Fruit fly (Drosophila melanogaster) whole organism, prepupa: Measurements from ENCODE around the gene Pp1alpha-96A.

Source experiments
- Blimp-1 ChIP-seq: fragments of 200-800 bp; sonication (Bioruptor generic); optimal IDR thresholded peaks from 3 replicates; lab custom pipeline; 2017; ENCODE audit warnings: missing biosample characterization, missing genetic modification characterization, mild to moderate bottlenecking, moderate library complexity, missing genetic modification reagents
- CG10631 ChIP-seq: fragments of 200-800 bp; sonication (Bioruptor generic); optimal IDR thresholded peaks from 2 replicates; lab custom pipeline; 2016; ENCODE audit warnings: missing biosample characterization, missing genetic modification characterization
- CG10669 ChIP-seq: fragments of 200-800 bp; sonication (Bioruptor generic); optimal IDR thresholded peaks from 3 replicates; lab custom pipeline; 2018; ENCODE audit warnings: missing biosample characterization, mild to moderate bottlenecking, missing genetic modification characterization, moderate library complexity
- CG11294 ChIP-seq: fragments of 200-800 bp; sonication (Bioruptor generic); IDR thresholded peaks from 2 replicates; pipeline ENCODE4 v1.3.6; 2022; ENCODE audit warnings: missing biosample characterization, missing genetic modification characterization
- CG11762 ChIP-seq: fragments of 200-800 bp; sonication (Bioruptor generic); optimal IDR thresholded peaks from 3 replicates; lab custom pipeline; 2016; ENCODE audit warnings: missing biosample characterization, missing genetic modification characterization; ENCODE audit not compliant: insufficient read depth
- CG11902 ChIP-seq: fragments of 200-800 bp; sonication (Bioruptor generic); optimal IDR thresholded peaks from 3 replicates; lab custom pipeline; 2016; ENCODE audit warnings: missing biosample characterization, missing genetic modification characterization
- CG15336 ChIP-seq: fragments of 200-800 bp; sonication (Bioruptor generic); IDR thresholded peaks from 2 replicates; pipeline ENCODE4 v1.3.6; 2022; ENCODE audit warnings: missing biosample characterization, missing genetic modification characterization
- CG16779 ChIP-seq: fragments of 200-800 bp; sonication (Bioruptor generic); optimal IDR thresholded peaks from 3 replicates; lab custom pipeline; 2017; ENCODE audit warnings: missing biosample characterization, mild to moderate bottlenecking, missing genetic modification characterization
- CG3032 ChIP-seq: fragments of 200-800 bp; optimal IDR thresholded peaks from 2 replicates; lab custom pipeline; 2019; ENCODE audit warnings: missing biosample characterization, mild to moderate bottlenecking, missing genetic modification characterization, moderate library complexity
- CG31627 ChIP-seq: fragments of 200-800 bp; sonication (Bioruptor generic); optimal IDR thresholded peaks from 3 replicates; lab custom pipeline; 2016; ENCODE audit warnings: missing biosample characterization, missing genetic modification characterization
- CG32006 ChIP-seq: fragments of 200-800 bp; sonication (Bioruptor generic); optimal IDR thresholded peaks from 3 replicates; lab custom pipeline; 2017; ENCODE audit warnings: missing biosample characterization, mild to moderate bottlenecking, missing genetic modification characterization
- CG34406 ChIP-seq: fragments of 200-800 bp; sonication (Bioruptor generic); optimal IDR thresholded peaks from 3 replicates; lab custom pipeline; 2016; ENCODE audit warnings: missing biosample characterization, missing genetic modification characterization
- CG4318 ChIP-seq: fragments of 200-800 bp; sonication (Bioruptor generic); optimal IDR thresholded peaks from 3 replicates; lab custom pipeline; 2017; ENCODE audit warnings: missing biosample characterization, mild to moderate bottlenecking, missing genetic modification characterization
- CG6163 ChIP-seq: fragments of 200-800 bp; sonication (Bioruptor generic); IDR thresholded peaks from 3 replicates; pipeline ENCODE4 v1.3.6; 2022; ENCODE audit warnings: missing biosample characterization, missing genetic modification characterization
- CG6276 ChIP-seq: fragments of 200-800 bp; sonication (Bioruptor generic); optimal IDR thresholded peaks from 2 replicates; lab custom pipeline; 2017; ENCODE audit warnings: missing biosample characterization, mild to moderate bottlenecking, missing genetic modification characterization
- CG6792 ChIP-seq: fragments of 200-800 bp; sonication (Bioruptor generic); optimal IDR thresholded peaks from 3 replicates; lab custom pipeline; 2016; ENCODE audit warnings: missing biosample characterization, missing genetic modification characterization
- CG6808 ChIP-seq: fragments of 200-800 bp; sonication (Bioruptor generic); optimal IDR thresholded peaks from 3 replicates; lab custom pipeline; 2017; ENCODE audit warnings: missing biosample characterization, missing genetic modification characterization, mild to moderate bottlenecking, moderate library complexity, missing genetic modification reagents
- CG6854 ChIP-seq: fragments of 200-800 bp; sonication (Bioruptor generic); optimal IDR thresholded peaks from 2 replicates; lab custom pipeline; 2017; ENCODE audit warnings: missing biosample characterization, mild to moderate bottlenecking, missing genetic modification characterization
- CG7368 ChIP-seq: fragments of 200-800 bp; sonication (Bioruptor generic); optimal IDR thresholded peaks from 3 replicates; lab custom pipeline; 2016; ENCODE audit warnings: missing biosample characterization, missing genetic modification characterization
- CG8119 ChIP-seq: fragments of 200-800 bp; sonication (Bioruptor generic); IDR thresholded peaks from 3 replicates; pipeline ENCODE4 v1.3.6; 2022; ENCODE audit warnings: missing biosample characterization, missing genetic modification characterization
- CG8319 ChIP-seq: fragments of 200-800 bp; sonication (Bioruptor generic); optimal IDR thresholded peaks from 3 replicates; lab custom pipeline; 2016; ENCODE audit warnings: missing biosample characterization, missing genetic modification characterization
- CG9139 ChIP-seq: fragments of 200-800 bp; sonication (Bioruptor generic); optimal IDR thresholded peaks from 3 replicates; lab custom pipeline; 2017; ENCODE audit warnings: missing biosample characterization, mild to moderate bottlenecking, missing genetic modification characterization
- Eip75B ChIP-seq: fragments of 200-800 bp; sonication (Bioruptor generic); optimal IDR thresholded peaks from 3 replicates; lab custom pipeline; 2016; ENCODE audit warnings: missing biosample characterization, missing genetic modification characterization
- Eip78C ChIP-seq: fragments of 200-800 bp; sonication (Bioruptor generic); peaks from one replicate; lab custom pipeline; 2016; ENCODE audit warnings: missing biosample characterization, missing genetic modification characterization
- Eip93F ChIP-seq: fragments of 200-800 bp; sonication (Bioruptor generic); optimal IDR thresholded peaks from 2 replicates; lab custom pipeline; 2016; ENCODE audit warnings: missing biosample characterization, mild to moderate bottlenecking, missing genetic modification characterization
- Gug ChIP-seq: fragments of 200-800 bp; sonication (Bioruptor generic); IDR thresholded peaks from 2 replicates; pipeline ENCODE4 v1.3.6; 2022; ENCODE audit warnings: missing biosample characterization, missing genetic modification characterization
- Hr38 ChIP-seq: sonication (Bioruptor generic); optimal IDR thresholded peaks from 2 replicates; lab custom pipeline; 2016; ENCODE audit warnings: missing biosample characterization, missing genetic modification characterization
- Hr39 ChIP-seq: fragments of 200-800 bp; sonication (Bioruptor generic); optimal IDR thresholded peaks from 2 replicates; lab custom pipeline; 2016; ENCODE audit warnings: missing biosample characterization, missing genetic modification characterization
- Lpt ChIP-seq: fragments of 200-800 bp; sonication (Bioruptor generic); optimal IDR thresholded peaks from 3 replicates; lab custom pipeline; 2016; ENCODE audit warnings: missing biosample characterization, missing genetic modification characterization
- Met ChIP-seq: fragments of 200-800 bp; sonication (Bioruptor generic); optimal IDR thresholded peaks from 3 replicates; lab custom pipeline; 2016; ENCODE audit warnings: missing biosample characterization, missing genetic modification characterization
- OdsH ChIP-seq: fragments of 200-800 bp; sonication (Bioruptor generic); optimal IDR thresholded peaks from 3 replicates; lab custom pipeline; 2016; ENCODE audit warnings: missing biosample characterization, missing genetic modification characterization
- Smox ChIP-seq: fragments of 200-800 bp; sonication (Bioruptor generic); optimal IDR thresholded peaks from 3 replicates; lab custom pipeline; 2016; ENCODE audit warnings: missing biosample characterization, missing genetic modification characterization
- Sox102F ChIP-seq: fragments of 200-800 bp; sonication (Bioruptor generic); optimal IDR thresholded peaks from 2 replicates; lab custom pipeline; 2016; ENCODE audit warnings: missing biosample characterization, mild to moderate bottlenecking, missing genetic modification characterization
- Sox14 ChIP-seq: fragments of 200-800 bp; sonication (Bioruptor generic); optimal IDR thresholded peaks from 3 replicates; lab custom pipeline; 2016; ENCODE audit warnings: missing biosample characterization, missing genetic modification characterization
- Sox15 ChIP-seq: fragments of 200-800 bp; sonication (Bioruptor generic); optimal IDR thresholded peaks from 3 replicates; lab custom pipeline; 2016; ENCODE audit warnings: missing biosample characterization, missing genetic modification characterization
- achi ChIP-seq: fragments of 200-800 bp; sonication (Bioruptor generic); optimal IDR thresholded peaks from 3 replicates; lab custom pipeline; 2016; ENCODE audit warnings: missing biosample characterization, missing genetic modification characterization
- acj6 ChIP-seq: fragments of 200-800 bp; sonication (Bioruptor generic); optimal IDR thresholded peaks from 3 replicates; lab custom pipeline; 2016; ENCODE audit warnings: missing biosample characterization, missing genetic modification characterization
- esn ChIP-seq: fragments of 200-800 bp; sonication (Bioruptor generic); optimal IDR thresholded peaks from 2 replicates; lab custom pipeline; 2016; ENCODE audit warnings: missing biosample characterization, mild to moderate bottlenecking, missing genetic modification characterization, moderate library complexity
- fkh ChIP-seq: fragments of 200-800 bp; sonication (Bioruptor generic); optimal IDR thresholded peaks from 3 replicates; lab custom pipeline; 2017; ENCODE audit warnings: missing biosample characterization, mild to moderate bottlenecking, missing genetic modification characterization, moderate library complexity
- lz ChIP-seq: fragments of 200-800 bp; sonication (Bioruptor generic); optimal IDR thresholded peaks from 3 replicates; lab custom pipeline; 2016; ENCODE audit warnings: missing biosample characterization, missing genetic modification characterization
- pdm3 ChIP-seq: fragments of 200-800 bp; sonication (Bioruptor generic); optimal IDR thresholded peaks from 3 replicates; lab custom pipeline; 2016; ENCODE audit warnings: missing biosample characterization, missing genetic modification characterization
- salr ChIP-seq, 2 experiments: fragments of 200-800 bp; sonication (Bioruptor generic); optimal IDR thresholded peaks; 3 replicates each; lab custom pipeline; 2016 to 2018; ENCODE audit warnings: missing biosample characterization in 2 of 2, missing genetic modification characterization in 2 of 2, mild to moderate bottlenecking in 1 of 2
- spab ChIP-seq: fragments of 200-800 bp; sonication (Bioruptor generic); optimal IDR thresholded peaks from 2 replicates; lab custom pipeline; 2017; ENCODE audit warnings: missing biosample characterization, mild to moderate bottlenecking, missing genetic modification characterization, missing genetic modification reagents
- ss ChIP-seq, 2 experiments: fragments of 200-800 bp; sonication (Bioruptor generic); optimal IDR thresholded peaks; 2 replicates in 1 of 2; 3 replicates in 1 of 2; lab custom pipeline; 2017 to 2018; ENCODE audit warnings: mild to moderate bottlenecking in 2 of 2, missing biosample characterization in 2 of 2, missing genetic modification characterization in 2 of 2, moderate library complexity in 1 of 2
- svp ChIP-seq: fragments of 200-800 bp; sonication (Bioruptor generic); peaks from one replicate; lab custom pipeline; 2016; ENCODE audit warnings: missing biosample characterization, missing genetic modification characterization
- topi ChIP-seq: fragments of 200-800 bp; sonication (Bioruptor generic); optimal IDR thresholded peaks from 3 replicates; lab custom pipeline; 2016; ENCODE audit warnings: missing biosample characterization, missing genetic modification characterization
- vri ChIP-seq: fragments of 200-800 bp; sonication (Bioruptor generic); optimal IDR thresholded peaks from 3 replicates; lab custom pipeline; 2016; ENCODE audit warnings: missing biosample characterization, mild to moderate bottlenecking, missing genetic modification characterization

Gene Pp1alpha-96A

dm6 chr3R:24567427-24567771 lies 49.3 kb downstream of the Pp1alpha-96A start (continued):
- peak; percentile 61 for TF ChIP-seq pdm3 (GFP tag; lab: Kevin White, UChicago)
- peak; percentile 83 for TF ChIP-seq CG15336 (GFP tag; lab: Robert Waterston, UW)
- peak in 1 of 2 experiments; percentile 51 for TF ChIP-seq salr (GFP tag; optimal IDR thresholded peaks at IDR 0.05; lab: Kevin White, UChicago)
- no peak for TF ChIP-seq CG8319 (GFP tag; lab: Kevin White, UChicago)
- no peak for TF ChIP-seq Sox102F
- TF ChIP-seq Eip75B, result peak; percentile 56
- peak; percentile 61 for TF ChIP-seq acj6 (GFP tag; lab: Kevin White, UChicago)

dm6 chr3R:24568251-24568932 lies 50.3 kb downstream of the Pp1alpha-96A start:
- TF ChIP-seq vri (GFP tag; lab: Kevin White, UChicago) (peak; percentile 75), Hr39 (no peak), CG6808 (no peak), CG6276 (GFP tag; lab: Kevin White, UChicago) (no peak), CG6854 (no peak), CG32006 (GFP tag; lab: Kevin White, UChicago) (no peak), CG3032 (tag; lab: Kevin White, UChicago) (no peak), CG15336 (GFP tag; lab: Robert Waterston, UW) (no peak), achi (no peak), Gug (GFP tag; lab: Robert Waterston, UW) (no peak), Met (GFP tag; lab: Kevin White, UChicago) (peak; percentile 3), svp (GFP tag; lab: Kevin White, UChicago) (peak; percentile 94), CG4318 (GFP tag; lab: Kevin White, UChicago) (no peak), CG8119 (GFP tag; lab: Robert Waterston, UW) (no peak), CG11762 (GFP tag; lab: Kevin White, UChicago) (no peak), ss (GFP tag; optimal IDR thresholded peaks at IDR 0.05; lab: Kevin White, UChicago) (no peak), spab (no peak), OdsH (no peak), CG8319 (GFP tag; lab: Kevin White, UChicago) (no peak), CG10631 (no peak), CG11294 (GFP tag; lab: Robert Waterston, UW) (no peak), CG7368 (GFP tag; lab: Kevin White, UChicago) (no peak), Hr38 (GFP tag; lab: Kevin White, UChicago) (no peak), lz (no peak), CG6163 (GFP tag; lab: Robert Waterston, UW) (no peak), Sox15 (GFP tag; lab: Kevin White, UChicago) (no peak), topi (GFP tag; lab: Kevin White, UChicago) (no peak), pdm3 (GFP tag; lab: Kevin White, UChicago) (no peak), CG31627 (no peak), Eip93F (GFP tag; lab: Kevin White, UChicago) (peak; percentile 77), Sox14 (peak; percentile 2), CG11902 (GFP tag; lab: Kevin White, UChicago) (no peak), esn (GFP tag; lab: Kevin White, UChicago) (peak; percentile 9), Blimp-1 (no peak), Smox (GFP tag; lab: Kevin White, UChicago) (no peak), Eip78C (GFP tag; lab: Kevin White, UChicago) (peak; percentile 33), CG6792 (GFP tag; lab: Kevin White, UChicago) (no peak), fkh (GFP tag; lab: Kevin White, UChicago) (no peak), salr (GFP tag; optimal IDR thresholded peaks at IDR 0.05; lab: Kevin White, UChicago) (no peak), CG9139 (GFP tag; lab: Kevin White, UChicago) (no peak), Eip75B (no peak), CG10669 (no peak), CG34406 (GFP tag; lab: Kevin White, UChicago) (no peak), Lpt (GFP tag; lab: Kevin White, UChicago) (no peak), CG16779 (tag; lab: Kevin White, UChicago) (no peak)
- TF ChIP-seq, all 60 proteins: peak for 7
